Fruit fly (Drosophila melanogaster): ENCODE data around the gene for.
A peak's percentile ranks its signal among the peaks of the same experiment; 100 is the strongest.

The for gene

dm6 chr2L:3642148-3642920 lies 14.4 kb downstream of the for start:
- no peak for TF ChIP-seq noc (tag; optimal IDR thresholded peaks at IDR 0.05)

- peak; percentile 64 for TF ChIP-seq noc (tag; optimal IDR thresholded peaks at IDR 0.05)
These were observed 15.8 kb downstream of the for start for dm6 chr2L:3640952-3641351.

- peak; percentile 72 for TF ChIP-seq noc (tag; optimal IDR thresholded peaks at IDR 0.05)
These were observed 16.8 kb downstream of the for start for dm6 chr2L:3639924-3640323.

dm6 chr2L:3635444-3635843 lies 21.3 kb downstream of the for start:
- TF ChIP-seq noc (tag; optimal IDR thresholded peaks at IDR 0.05) = no peak

- TF ChIP-seq noc (tag; optimal IDR thresholded peaks at IDR 0.05) = no peak
These were observed 22.9 kb downstream of the for start for dm6 chr2L:3633871-3634270.

dm6 chr2L:3632047-3632880 lies 24.5 kb downstream of the for start:
- peak; percentile 97 for TF ChIP-seq noc (tag; optimal IDR thresholded peaks at IDR 0.05)

- no peak for TF ChIP-seq noc (tag; optimal IDR thresholded peaks at IDR 0.05)
These were observed 25.3 kb downstream of the for start for dm6 chr2L:3631262-3632046.

dm6 chr2L:3630763-3631162 lies 26.0 kb downstream of the for start:
- no peak for TF ChIP-seq noc (tag; optimal IDR thresholded peaks at IDR 0.05)

- peak; percentile 33 for TF ChIP-seq noc (tag; optimal IDR thresholded peaks at IDR 0.05)
These were observed 27.3 kb downstream of the for start for dm6 chr2L:3629466-3629865.

- peak; percentile 37 for TF ChIP-seq noc (tag; optimal IDR thresholded peaks at IDR 0.05)
These were observed 27.9 kb downstream of the for start for dm6 chr2L:3628819-3629218.

dm6 chr2L:3624784-3625183 lies 32.0 kb downstream of the for start:
- TF ChIP-seq noc (tag; optimal IDR thresholded peaks at IDR 0.05) = no peak

dm6 chr2L:3621604-3622003 lies 35.1 kb downstream of the for start, which contains the start of gene CG15418:
TSS of gene CG15418 (minus strand) at chr2L:3621704.
- no peak for TF ChIP-seq noc (tag; optimal IDR thresholded peaks at IDR 0.05)

- TF ChIP-seq noc (tag; optimal IDR thresholded peaks at IDR 0.05) = no peak
These were observed 37.9 kb downstream of the for start, which contains the start of gene Ugt36A1 for dm6 chr2L:3618818-3619362. TSS of gene Ugt36A1 (plus strand) at chr2L:3619097.

dm6 chr2L:3615156-3615555 lies 41.6 kb downstream of the for start:
- no peak for TF ChIP-seq noc (tag; optimal IDR thresholded peaks at IDR 0.05)

- no peak for TF ChIP-seq noc (tag; optimal IDR thresholded peaks at IDR 0.05)
These were observed 44.9 kb downstream of the for start for dm6 chr2L:3611762-3612424.
